Worm (Caenorhabditis elegans): ENCODE data around the gene map-2.

map-2 gene

DNA sequence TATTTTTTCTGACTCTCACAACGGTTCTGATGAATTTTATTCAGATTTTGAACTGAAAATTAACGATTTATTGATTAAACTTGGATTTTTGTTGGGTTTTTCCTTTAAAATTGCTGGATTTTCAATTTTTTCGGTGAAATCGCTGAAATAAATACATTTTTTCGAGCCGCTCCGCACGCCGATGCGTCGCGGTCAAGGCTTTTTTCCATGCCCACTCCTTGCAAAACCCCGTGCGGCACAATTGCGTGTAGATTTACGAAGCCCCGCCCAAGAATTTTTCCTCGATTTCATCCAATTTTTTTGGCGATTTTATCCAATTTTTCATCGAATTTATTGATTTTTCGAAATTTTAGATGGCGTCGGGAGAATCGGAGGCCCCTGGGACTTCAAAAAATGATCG lies 10.8 kb upstream of the map-2 start, which contains the start of gene gtsf-1 (continued):
- peak; percentile 33 for TF ChIP-seq hlh-30 (tag; optimal IDR thresholded peaks at IDR 0.05; ENCODE audit: insufficient read depth)
- no peak for TF ChIP-seq snpc-4 (tag; optimal IDR thresholded peaks at IDR 0.05)
- TF ChIP-seq lsy-2 (tag; optimal IDR thresholded peaks at IDR 0.05), result peak; percentile 49 to 88
- peak; percentile 36 for TF ChIP-seq unc-130 (GFP tag; optimal IDR thresholded peaks at IDR 0.05)
- TF ChIP-seq fos-1 (tag; optimal IDR thresholded peaks at IDR 0.05), result no peak
- no peak for TF ChIP-seq cey-2 (tag; optimal IDR thresholded peaks at IDR 0.05; ENCODE audit: borderline replicate concordance, insufficient read depth)
- no peak for TF ChIP-seq Y105C5A.15 (GFP tag; IDR thresholded peaks at IDR 0.05)
- TF ChIP-seq tra-1 (GFP tag; IDR thresholded peaks at IDR 0.05), result no peak
- no peak for TF ChIP-seq daf-12 (tag; optimal IDR thresholded peaks at IDR 0.05)
- TF ChIP-seq nhr-28 (tag; optimal IDR thresholded peaks at IDR 0.05), result no peak
- peak; percentile 16 for TF ChIP-seq nhr-10 (tag; optimal IDR thresholded peaks at IDR 0.05)
- TF ChIP-seq lir-3 (tag; optimal IDR thresholded peaks at IDR 0.05), result no peak

DNA sequence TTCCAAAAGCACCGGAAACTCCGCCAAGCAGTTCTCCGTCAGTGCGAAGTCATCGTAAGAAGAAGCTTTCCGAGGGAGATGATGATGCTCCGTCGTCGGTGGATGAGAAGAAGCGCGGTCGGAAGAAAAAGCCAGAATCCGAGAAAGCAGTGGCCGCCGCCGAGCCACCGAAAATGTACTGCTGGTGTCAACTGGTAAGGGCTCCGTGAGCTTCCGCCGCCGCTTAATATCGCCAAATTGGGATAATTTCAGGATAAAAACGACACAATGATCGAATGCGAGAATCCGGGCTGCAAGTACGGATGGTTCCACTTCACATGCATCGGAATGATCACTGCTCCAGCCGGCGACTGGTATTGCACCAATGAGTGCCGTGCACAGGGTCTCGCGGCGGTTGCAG lies 10.2 kb upstream of the map-2 start:
- TF ChIP-seq egl-43 (GFP tag; IDR thresholded peaks at IDR 0.05), result peak; percentile 65; the same call in 1 of the 2 replicates
- peak; percentile 72 for TF ChIP-seq set-16 (GFP tag; IDR thresholded peaks at IDR 0.05)
- TF ChIP-seq zfp-3 (GFP tag; conservative IDR thresholded peaks at IDR 0.05), result no peak

DNA sequence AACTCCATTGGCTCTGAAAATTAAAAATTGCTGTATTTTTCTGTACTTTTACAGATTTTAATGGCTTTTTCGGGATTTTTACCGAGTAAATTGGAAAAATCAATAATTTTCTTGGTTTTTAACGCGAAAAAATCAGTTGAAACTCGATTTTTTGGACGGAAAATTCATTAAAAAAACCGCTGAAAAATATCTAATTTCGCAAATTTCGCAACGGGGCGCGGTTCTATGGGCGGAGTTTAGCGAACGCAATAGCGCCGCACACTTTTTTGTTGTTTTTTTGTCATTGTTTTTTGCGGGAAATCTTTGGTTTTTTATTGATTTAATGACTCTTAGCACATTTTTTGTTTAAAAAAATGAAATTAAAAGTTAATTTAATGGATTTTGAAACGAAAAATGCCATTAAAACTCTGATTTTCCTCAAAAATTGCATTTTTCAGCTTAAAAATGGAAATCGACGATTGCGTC lies 8.8 kb upstream of the map-2 start, which contains the start of the genes mel-46 and lsy-13:
mel-46 (minus strand) TSS at position 51 of the 465 bp plus-strand sequence.
lsy-13 (plus strand) TSS at position 440 of the 465 bp plus-strand sequence.
- TF ChIP-seq hlh-11 (tag; optimal IDR thresholded peaks at IDR 0.05), result peak; percentile 5
- no peak for TF ChIP-seq F37D6.2 (tag; optimal IDR thresholded peaks at IDR 0.05)
- no peak for TF ChIP-seq nhr-42 (GFP tag; IDR thresholded peaks at IDR 0.05)
- no peak for TF ChIP-seq lim-7 (GFP tag; IDR thresholded peaks at IDR 0.05)
- peak in 1 of 2 experiments; percentile 2 for TF ChIP-seq daf-16 (GFP tag; optimal IDR thresholded peaks at IDR 0.05)
- peak; percentile 52 for TF ChIP-seq daf-16 (tag; optimal IDR thresholded peaks at IDR 0.05)
- TF ChIP-seq lsy-2 (tag; optimal IDR thresholded peaks at IDR 0.05), result peak in 1 of 2 experiments; percentile 70
- peak; percentile 63 for TF ChIP-seq lin-38 (GFP tag; IDR thresholded peaks at IDR 0.05)
- TF ChIP-seq pqm-1 (tag; optimal IDR thresholded peaks at IDR 0.05), result no peak
- peak; percentile 1 for TF ChIP-seq lin-13 (GFP tag; optimal IDR thresholded peaks at IDR 0.05)
- TF ChIP-seq hif-1 (tag; optimal IDR thresholded peaks at IDR 0.05), result peak in 1 of 2 experiments; percentile 43
- peak; percentile 7 for TF ChIP-seq hlh-30 (tag; optimal IDR thresholded peaks at IDR 0.05; ENCODE audit: insufficient read depth)
- no peak for TF ChIP-seq F26F4.8 (GFP tag; conservative IDR thresholded peaks at IDR 0.05)
- TF ChIP-seq jun-1 (tag; optimal IDR thresholded peaks at IDR 0.05), result no peak
- no peak for TF ChIP-seq zag-1 (tag; optimal IDR thresholded peaks at IDR 0.05)
- no peak for TF ChIP-seq dmd-6 (GFP tag; IDR thresholded peaks at IDR 0.05)
- TF ChIP-seq snpc-1.2 (GFP tag; IDR thresholded peaks at IDR 0.05), result peak; percentile 60; the same call in 1 of the 2 replicates
- TF ChIP-seq ctbp-1 (GFP tag; IDR thresholded peaks at IDR 0.05), result no peak
- peak; percentile 29 for TF ChIP-seq dve-1 (tag; optimal IDR thresholded peaks at IDR 0.05; ENCODE audit: insufficient read depth)
- TF ChIP-seq T20F7.1 (GFP tag; optimal IDR thresholded peaks at IDR 0.05), result no peak
- no peak for TF ChIP-seq ZK546.5 (tag; optimal IDR thresholded peaks at IDR 0.05)
- peak; percentile 9 for TF ChIP-seq nhr-77 (tag; optimal IDR thresholded peaks at IDR 0.05)
- TF ChIP-seq Y105C5A.15 (GFP tag; IDR thresholded peaks at IDR 0.05), result no peak
- peak; percentile 39; the same call in 1 of the 2 replicates for TF ChIP-seq hmg-1.1 (GFP tag; IDR thresholded peaks at IDR 0.05)
- no peak for TF ChIP-seq mdt-29 (GFP tag; IDR thresholded peaks at IDR 0.05)
- peak; percentile 91 for TF ChIP-seq mes-2 (tag; optimal IDR thresholded peaks at IDR 0.05; ENCODE audit: poor library complexity, severe bottlenecking)
- TF ChIP-seq dpl-1 (GFP tag; optimal IDR thresholded peaks at IDR 0.05), result peak; percentile 55
- TF ChIP-seq nhr-11 (tag; optimal IDR thresholded peaks at IDR 0.05), result no peak
- TF ChIP-seq dmd-8 (GFP tag; IDR thresholded peaks at IDR 0.05), result no peak
- TF ChIP-seq vab-7 (GFP tag; IDR thresholded peaks at IDR 0.05), result peak; percentile 39; the same call in 1 of the 2 replicates
- no peak for TF ChIP-seq tag-97 (GFP tag; IDR thresholded peaks at IDR 0.05)
- peak; percentile 55 for TF ChIP-seq unc-130 (GFP tag; optimal IDR thresholded peaks at IDR 0.05)
- TF ChIP-seq skn-1 (tag; optimal IDR thresholded peaks at IDR 0.05), result no peak
- TF ChIP-seq pha-4 (GFP tag; IDR thresholded peaks at IDR 0.05), result no peak
- no peak for TF ChIP-seq pha-4 (tag; optimal IDR thresholded peaks at IDR 0.05)
- TF ChIP-seq nhr-10 (tag; optimal IDR thresholded peaks at IDR 0.05), result no peak
- no peak for TF ChIP-seq sdz-12 (GFP tag; optimal IDR thresholded peaks at IDR 0.05)
